Worm (Caenorhabditis elegans) whole organism, mixed stage, embryonic: Measurements from ENCODE around the gene srx-54.
A peak's percentile ranks its signal among the peaks of the same experiment; 100 is the strongest.

Experiments used
- bed-3 ChIP-seq: fragments of 200-800 bp; sonication (Bioruptor generic); optimal IDR thresholded peaks from 3 replicates; lab custom pipeline; 2018; ENCODE audit warnings: mild to moderate bottlenecking, missing genetic modification characterization, moderate library complexity, missing compliant biosample characterization
- blmp-1 ChIP-seq: fragments of 150-350 bp; optimal IDR thresholded peaks from 2 replicates; lab custom pipeline; 2014; ENCODE audit warnings: missing biosample characterization, missing genetic modification characterization
- ceh-39 ChIP-seq: fragments of 150-350 bp; optimal IDR thresholded peaks from 2 replicates; lab custom pipeline; 2014; ENCODE audit warnings: missing biosample characterization, missing genetic modification characterization
- ceh-43 ChIP-seq: fragments of 200-800 bp; sonication (Bioruptor generic); optimal IDR thresholded peaks from 2 replicates; lab custom pipeline; 2018; ENCODE audit warnings: mild to moderate bottlenecking, missing genetic modification characterization, moderate library complexity, missing compliant biosample characterization
- ces-1 ChIP-seq: fragments of 150-350 bp; optimal IDR thresholded peaks from 2 replicates; lab custom pipeline; 2014; ENCODE audit warnings: missing biosample characterization, missing genetic modification reagents, missing genetic modification characterization
- cnd-1 ChIP-seq: fragments of 200-800 bp; sonication (Bioruptor generic); optimal IDR thresholded peaks from 2 replicates; lab custom pipeline; 2018; ENCODE audit warnings: mild to moderate bottlenecking, missing genetic modification characterization, missing compliant biosample characterization
- drap-1 ChIP-seq: fragments of 200-800 bp; sonication (Bioruptor generic); optimal IDR thresholded peaks from 3 replicates; lab custom pipeline; 2018; ENCODE audit warnings: mild to moderate bottlenecking, missing genetic modification characterization, missing compliant biosample characterization
- elt-1 ChIP-seq: sonication (generic microtip); optimal IDR thresholded peaks from 2 replicates; lab custom pipeline; 2017; ENCODE audit warnings: missing genetic modification characterization, mild to moderate bottlenecking, missing compliant biosample characterization, antibody characterized with exemption, moderate library complexity, borderline replicate concordance; ENCODE audit not compliant: insufficient read depth
- elt-3 ChIP-seq: fragments of 150-350 bp; optimal IDR thresholded peaks from 2 replicates; lab custom pipeline; 2014; ENCODE audit warnings: missing biosample characterization, missing genetic modification characterization
- flh-1 ChIP-seq: fragments of 200-800 bp; sonication (Bioruptor generic); optimal IDR thresholded peaks from 2 replicates; lab custom pipeline; 2018; ENCODE audit warnings: mild to moderate bottlenecking, missing genetic modification characterization, moderate library complexity, missing compliant biosample characterization
- ham-2 ChIP-seq: fragments of 200-800 bp; sonication (Bioruptor generic); optimal IDR thresholded peaks from 2 replicates; lab custom pipeline; 2018; ENCODE audit warnings: mild to moderate bottlenecking, missing genetic modification characterization, missing compliant biosample characterization
- hlh-1 ChIP-seq: fragments of 150-350 bp; optimal IDR thresholded peaks from 2 replicates; lab custom pipeline; 2014; ENCODE audit warnings: missing biosample characterization, missing genetic modification reagents, missing genetic modification characterization
- lin-13 ChIP-seq: fragments of 150-350 bp; optimal IDR thresholded peaks from 2 replicates; lab custom pipeline; 2014; ENCODE audit warnings: missing biosample characterization, missing genetic modification characterization
- lin-32 ChIP-seq: fragments of 200-800 bp; sonication (Bioruptor generic); optimal IDR thresholded peaks from 2 replicates; lab custom pipeline; 2018; ENCODE audit warnings: mild to moderate bottlenecking, missing genetic modification characterization, missing compliant biosample characterization
- lsy-2 ChIP-seq: fragments of 150-350 bp; optimal IDR thresholded peaks from 2 replicates; lab custom pipeline; 2014; ENCODE audit warnings: missing biosample characterization, missing genetic modification characterization
- mab-5 ChIP-seq: fragments of 150-350 bp; optimal IDR thresholded peaks from 2 replicates; lab custom pipeline; 2014; ENCODE audit warnings: missing biosample characterization, missing genetic modification characterization
- mep-1 ChIP-seq: fragments of 150-350 bp; optimal IDR thresholded peaks from 2 replicates; lab custom pipeline; 2017; ENCODE audit warnings: missing biosample characterization, missing genetic modification reagents, missing genetic modification characterization, inconsistent platforms
- mls-2 ChIP-seq: sonication (generic microtip); optimal IDR thresholded peaks from 2 replicates; lab custom pipeline; 2016; ENCODE audit warnings: mild to moderate bottlenecking, missing genetic modification characterization, moderate library complexity, missing compliant biosample characterization
- nhr-12 ChIP-seq: fragments of 150-350 bp; optimal IDR thresholded peaks from 2 replicates; lab custom pipeline; 2014; ENCODE audit warnings: missing biosample characterization, missing genetic modification characterization
- nhr-237 ChIP-seq: fragments of 150-350 bp; optimal IDR thresholded peaks from 2 replicates; lab custom pipeline; 2014; ENCODE audit warnings: missing biosample characterization, missing genetic modification characterization
- nhr-28 ChIP-seq: fragments of 150-350 bp; optimal IDR thresholded peaks from 2 replicates; lab custom pipeline; 2014; ENCODE audit warnings: missing biosample characterization, missing genetic modification characterization
- nhr-76 ChIP-seq: sonication (generic microtip); optimal IDR thresholded peaks from 2 replicates; lab custom pipeline; 2017; ENCODE audit warnings: missing biosample characterization, missing genetic modification characterization
- pha-4 ChIP-seq: fragments of 150-350 bp; optimal IDR thresholded peaks from 2 replicates; lab custom pipeline; 2018; ENCODE audit warnings: missing biosample characterization, missing genetic modification reagents, missing genetic modification characterization
- sem-2 ChIP-seq: fragments of 200-800 bp; sonication (Bioruptor generic); optimal IDR thresholded peaks from 2 replicates; lab custom pipeline; 2018; ENCODE audit warnings: mild to moderate bottlenecking, missing genetic modification characterization, missing compliant biosample characterization
- snpc-4 ChIP-seq: fragments of 150-350 bp; optimal IDR thresholded peaks from 2 replicates; lab custom pipeline; 2014; ENCODE audit warnings: missing biosample characterization, missing genetic modification characterization
- sptf-1 ChIP-seq: sonication (generic microtip); optimal IDR thresholded peaks from 2 replicates; lab custom pipeline; 2017; ENCODE audit warnings: mild to moderate bottlenecking, missing genetic modification characterization, moderate library complexity, missing compliant biosample characterization
- tbx-8 ChIP-seq: fragments of 200-800 bp; sonication (Bioruptor generic); optimal IDR thresholded peaks from 2 replicates; lab custom pipeline; 2018; ENCODE audit warnings: mild to moderate bottlenecking, missing genetic modification characterization, moderate library complexity, missing compliant biosample characterization
- unc-120 ChIP-seq: sonication (generic microtip); optimal IDR thresholded peaks from 2 replicates; lab custom pipeline; 2017; ENCODE audit warnings: missing genetic modification characterization, missing compliant biosample characterization; ENCODE audit not compliant: poor library complexity, severe bottlenecking
- unc-39 ChIP-seq: fragments of 150-350 bp; optimal IDR thresholded peaks from 2 replicates; lab custom pipeline; 2014; ENCODE audit warnings: missing biosample characterization, missing genetic modification characterization
- unc-62 ChIP-seq: fragments of 150-350 bp; optimal IDR thresholded peaks from 2 replicates; lab custom pipeline; 2014; ENCODE audit warnings: missing biosample characterization, missing genetic modification reagents, missing genetic modification characterization
- zip-8 ChIP-seq: fragments of 150-350 bp; optimal IDR thresholded peaks from 2 replicates; lab custom pipeline; 2014; ENCODE audit warnings: missing biosample characterization, missing genetic modification characterization
- ztf-11 ChIP-seq: fragments of 150-350 bp; optimal IDR thresholded peaks from 2 replicates; lab custom pipeline; 2014; ENCODE audit warnings: missing biosample characterization, missing genetic modification characterization

Gene srx-54

DNA sequence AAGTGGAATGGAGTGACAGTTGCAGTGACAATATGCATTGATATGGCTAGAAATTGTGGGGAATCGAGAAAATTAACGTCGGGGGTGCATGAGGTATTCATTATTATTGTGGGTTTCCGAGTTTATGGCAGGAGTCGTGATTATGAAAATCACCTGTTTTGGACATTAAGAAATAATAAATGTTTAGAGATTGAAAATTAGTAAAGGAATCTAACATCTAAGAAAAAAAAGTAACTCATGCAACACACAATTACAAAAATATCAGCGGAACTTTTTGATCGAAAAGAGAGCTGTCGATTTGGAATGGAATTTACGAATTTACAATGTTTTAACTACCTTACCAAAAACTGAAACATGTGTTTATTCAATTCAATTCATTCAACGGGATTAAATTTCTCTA lies 20.3 kb upstream of the srx-54 start, which contains the start of gene srh-206:
Gene srh-206 (minus strand): TSS at position 101 of the 400 bp plus-strand sequence.
- TF ChIP-seq ces-1 (GFP tag; lab: Kevin White, UChicago), result no peak
- no peak for TF ChIP-seq snpc-4

DNA sequence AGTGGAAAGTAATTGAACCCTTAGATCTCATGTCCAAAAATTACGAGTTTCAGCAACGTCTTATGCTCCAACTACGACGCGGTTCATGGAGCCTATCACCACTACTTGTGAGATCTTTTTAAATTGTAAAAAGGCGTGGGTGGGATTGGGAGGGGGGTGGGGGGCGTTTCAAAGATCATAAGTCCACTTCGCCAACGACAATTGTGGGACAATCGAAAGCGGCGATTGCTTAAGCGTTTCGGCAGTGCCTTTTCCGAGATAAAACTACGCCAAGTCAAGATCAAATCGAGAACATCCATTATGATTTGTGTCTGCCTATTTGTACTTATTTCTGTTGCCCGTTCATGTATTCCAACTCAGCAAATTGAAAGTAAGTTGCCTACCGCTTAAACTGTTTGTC lies 18.8 kb upstream of the srx-54 start, which contains the start of gene clec-239:
Gene clec-239 (plus strand): TSS at position 301 of the 400 bp plus-strand sequence.
- no peak for TF ChIP-seq mab-5 (tag; lab: Kevin White, UChicago)
- TF ChIP-seq unc-120, result no peak
- TF ChIP-seq ceh-43, result no peak
- TF ChIP-seq lsy-2 (tag; lab: Kevin White, UChicago), result no peak
- TF ChIP-seq pha-4 (tag; lab: Kevin White, UChicago), result no peak
- no peak for TF ChIP-seq ceh-39
- TF ChIP-seq nhr-12 (tag; lab: Kevin White, UChicago), result no peak
- no peak for TF ChIP-seq snpc-4
- no peak for TF ChIP-seq sem-2 (GFP tag; lab: Kevin White, UChicago)
- TF ChIP-seq elt-1 (tag; lab: Kevin White, UChicago), result no peak
- no peak for TF ChIP-seq ham-2 (GFP tag; lab: Kevin White, UChicago)
- no peak for TF ChIP-seq nhr-28 (tag; lab: Kevin White, UChicago)
- no peak for TF ChIP-seq mls-2 (tag; lab: Kevin White, UChicago)
- TF ChIP-seq tbx-8 (GFP tag; lab: Kevin White, UChicago), result no peak
- no peak for TF ChIP-seq nhr-76
- no peak for TF ChIP-seq ces-1 (GFP tag; lab: Kevin White, UChicago)
- no peak for TF ChIP-seq drap-1 (GFP tag; lab: Kevin White, UChicago)

DNA sequence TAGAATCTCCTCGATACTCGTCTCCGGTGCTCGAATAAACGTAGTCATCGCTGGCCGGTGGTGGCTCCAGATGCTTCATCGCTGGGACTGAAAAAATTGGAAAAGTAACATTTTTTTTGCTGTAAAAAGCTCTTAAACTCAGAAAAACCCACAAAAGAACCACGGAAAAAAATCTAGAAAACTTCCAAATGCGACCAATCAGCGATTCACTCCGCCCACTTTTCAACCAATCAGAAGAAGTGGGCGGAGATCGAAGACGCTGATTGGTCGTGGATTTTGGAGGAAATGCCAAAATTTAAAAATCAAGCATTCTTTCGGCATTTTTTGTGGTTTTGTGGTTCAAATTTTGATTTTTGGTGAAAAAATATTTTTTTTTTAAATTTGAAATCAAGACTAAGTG lies 16.0 kb upstream of the srx-54 start:
- no peak for TF ChIP-seq zip-8

DNA sequence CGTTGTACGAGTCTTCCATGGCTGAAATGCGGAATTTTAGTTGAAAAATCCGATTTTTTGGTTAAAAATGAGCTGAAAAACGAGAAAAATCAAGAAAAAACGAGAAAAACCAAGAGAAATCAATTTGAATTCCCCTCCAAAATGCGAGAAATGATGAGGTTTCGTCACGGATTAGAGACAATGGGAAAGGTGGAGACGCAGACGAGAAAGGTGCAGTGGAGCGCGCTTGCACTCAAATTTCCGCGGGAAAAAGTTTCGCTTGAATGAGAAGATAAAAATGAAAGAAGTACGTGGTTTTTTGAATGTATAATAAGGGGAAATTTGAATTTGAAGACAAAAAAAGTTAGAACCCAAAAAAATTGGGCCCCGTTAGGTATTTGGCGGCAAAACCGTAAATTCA lies 9.4 kb upstream of the srx-54 start, which contains the start of gene efl-1:
Gene efl-1 (minus strand): TSS at position 21 of the 400 bp plus-strand sequence.
- TF ChIP-seq blmp-1 (tag; lab: Kevin White, UChicago) (no peak), ceh-39 (peak; percentile 31), nhr-12 (tag; lab: Kevin White, UChicago) (no peak), lin-13 (peak; percentile 88), drap-1 (GFP tag; lab: Kevin White, UChicago) (peak; percentile 77), snpc-4 (no peak), ces-1 (GFP tag; lab: Kevin White, UChicago) (peak; percentile 96), ztf-11 (tag; lab: Kevin White, UChicago) (peak; percentile 37), lin-32 (GFP tag; lab: Kevin White, UChicago) (no peak), cnd-1 (tag; lab: Kevin White, UChicago) (no peak), mls-2 (tag; lab: Kevin White, UChicago) (no peak), bed-3 (GFP tag; lab: Kevin White, UChicago) (no peak), sptf-1 (tag; lab: Kevin White, UChicago) (peak; percentile 37), pha-4 (tag; lab: Kevin White, UChicago) (peak; percentile 58), nhr-76 (no peak), nhr-28 (tag; lab: Kevin White, UChicago) (no peak), lsy-2 (tag; lab: Kevin White, UChicago) (peak; percentile 82), unc-62 (peak; percentile 36), sem-2 (GFP tag; lab: Kevin White, UChicago) (no peak), elt-3 (tag; lab: Kevin White, UChicago) (peak; percentile 47), hlh-1 (tag; lab: Kevin White, UChicago) (peak; percentile 33), unc-120 (no peak), unc-39 (tag; lab: Kevin White, UChicago) (no peak), mep-1 (tag; lab: Kevin White, UChicago) (peak; percentile 98), tbx-8 (GFP tag; lab: Kevin White, UChicago) (no peak), nhr-237 (tag; lab: Kevin White, UChicago) (peak; percentile 88), zip-8 (no peak), flh-1 (no peak), mab-5 (tag; lab: Kevin White, UChicago) (peak; percentile 52)

DNA sequence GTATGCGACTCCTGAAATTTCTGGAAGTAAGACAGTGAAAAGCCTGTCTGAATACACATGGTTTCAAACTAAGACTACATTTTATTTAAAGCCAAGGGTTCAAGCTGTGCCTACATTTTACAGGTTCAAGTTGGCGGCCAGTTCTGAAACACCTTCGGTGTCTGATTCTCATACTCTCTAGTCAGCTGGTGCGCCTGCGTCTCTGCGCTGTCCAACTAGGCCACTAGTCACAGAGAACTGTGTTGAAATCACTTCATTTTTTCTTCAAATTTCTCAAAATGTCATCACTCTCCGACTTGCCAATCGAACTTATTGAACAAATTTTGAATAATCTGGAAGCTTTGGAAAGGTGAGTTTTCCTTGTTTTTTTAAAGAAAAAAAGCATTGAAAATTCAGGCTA lies 8.4 kb upstream of the srx-54 start, which contains the start of gene fbxa-90:
Gene fbxa-90 (plus strand): TSS at position 179 of the 400 bp plus-strand sequence.
- TF ChIP-seq mls-2 (tag; lab: Kevin White, UChicago), result no peak
